Fruit fly (Drosophila melanogaster) whole organism, pupa: Measurements from ENCODE around the gene CG43673.

ENCODE experiments used
- CG13204 ChIP-seq: fragments of 200-800 bp; sonication (Bioruptor generic); optimal IDR thresholded peaks from 2 replicates; lab custom pipeline; 2018; ENCODE audit warnings: missing biosample characterization, mild to moderate bottlenecking, missing genetic modification characterization, moderate library complexity
- CG15710 ChIP-seq: fragments of 200-800 bp; sonication (Bioruptor generic); optimal IDR thresholded peaks from 2 replicates; lab custom pipeline; 2018; ENCODE audit warnings: missing biosample characterization, mild to moderate bottlenecking, missing genetic modification characterization, moderate library complexity
- CG34367 ChIP-seq: fragments of 200-800 bp; sonication (Bioruptor generic); optimal IDR thresholded peaks from 2 replicates; lab custom pipeline; 2018; ENCODE audit warnings: missing biosample characterization, mild to moderate bottlenecking, missing genetic modification characterization
- D1 ChIP-seq: fragments of 200-800 bp; sonication (Bioruptor generic); optimal IDR thresholded peaks from 2 replicates; lab custom pipeline; 2018; ENCODE audit warnings: missing biosample characterization, mild to moderate bottlenecking, missing genetic modification characterization, moderate library complexity
- EcR ChIP-seq: fragments of 200-800 bp; sonication (Bioruptor generic); optimal IDR thresholded peaks from 3 replicates; lab custom pipeline; 2019; ENCODE audit warnings: missing biosample characterization, missing genetic modification characterization, mild to moderate bottlenecking, moderate library complexity, missing genetic modification reagents
- Ets98B ChIP-seq: fragments of 200-800 bp; sonication (Bioruptor generic); IDR thresholded peaks from 2 replicates; pipeline ENCODE4 v1.3.6; 2022; ENCODE audit warnings: missing biosample characterization, missing genetic modification characterization
- Pif1A ChIP-seq: fragments of 200-800 bp; sonication (Bioruptor generic); optimal IDR thresholded peaks from 3 replicates; lab custom pipeline; 2016; ENCODE audit warnings: missing biosample characterization, missing genetic modification characterization
- gl ChIP-seq: fragments of 200-800 bp; sonication (Bioruptor generic); optimal IDR thresholded peaks from 2 replicates; lab custom pipeline; 2018; ENCODE audit warnings: missing biosample characterization, mild to moderate bottlenecking, missing genetic modification characterization

DNA sequence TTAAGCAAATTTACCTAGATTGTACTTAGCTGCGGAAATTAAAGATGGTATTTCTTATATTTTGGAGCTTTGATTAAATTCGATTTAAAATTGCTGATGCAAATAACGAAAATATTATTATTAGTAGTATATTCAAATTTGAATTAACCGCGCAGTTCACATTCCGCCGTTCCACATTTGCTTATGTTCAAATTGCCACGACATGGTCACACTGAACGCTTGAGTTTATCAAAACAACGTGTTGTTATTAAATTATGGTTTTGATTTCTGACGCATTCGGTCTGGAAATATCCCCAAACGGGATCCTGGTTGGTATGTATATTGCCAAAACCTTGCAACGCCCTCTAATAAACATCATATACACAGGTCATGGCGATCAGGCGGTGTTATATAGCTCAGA lies 9.5 kb upstream of the CG43673 start, which contains the start of gene CG33172:
- TF ChIP-seq gl (tag; lab: Kevin White, UChicago) (no peak), EcR (GFP tag; lab: Kevin White, UChicago) (no peak), CG34367 (tag; lab: Kevin White, UChicago) (no peak), CG13204 (GFP tag; lab: Kevin White, UChicago) (no peak), CG15710 (tag; lab: Kevin White, UChicago) (no peak), Ets98B (GFP tag; lab: Robert Waterston, UW) (no peak), D1 (tag; lab: Kevin White, UChicago) (no peak), Pif1A (GFP tag; lab: Kevin White, UChicago) (no peak)
